Fruit fly (Drosophila melanogaster) whole organism: ENCODE measurements around the gene Evi5.

ENCODE experiments used
- CG8478 ChIP-seq: fragments of >200 bp; optimal IDR thresholded peaks from 2 replicates; lab custom pipeline; 2018; ENCODE audit warnings: inconsistent platforms
- Dll ChIP-seq: fragments of >200 bp; optimal IDR thresholded peaks from 2 replicates; lab custom pipeline; 2017
- EcR ChIP-seq, 2 experiments: fragments of >200 bp; optimal IDR thresholded peaks; 2 replicates each; lab custom pipeline; 2017; ENCODE audit warnings: missing biosample characterization in 2 of 2, missing genetic modification characterization in 2 of 2, missing genetic modification reagents in 2 of 2
- pan ChIP-seq: fragments of >200 bp; optimal IDR thresholded peaks from 2 replicates; lab custom pipeline; 2017
- psq ChIP-seq: fragments of >200 bp; optimal IDR thresholded peaks from 2 replicates; lab custom pipeline; 2017
- usp ChIP-seq: fragments of >200 bp; optimal IDR thresholded peaks from 2 replicates; lab custom pipeline; 2017; ENCODE audit warnings: missing biosample characterization, missing genetic modification characterization, mixed read lengths

Evi5 gene

DNA sequence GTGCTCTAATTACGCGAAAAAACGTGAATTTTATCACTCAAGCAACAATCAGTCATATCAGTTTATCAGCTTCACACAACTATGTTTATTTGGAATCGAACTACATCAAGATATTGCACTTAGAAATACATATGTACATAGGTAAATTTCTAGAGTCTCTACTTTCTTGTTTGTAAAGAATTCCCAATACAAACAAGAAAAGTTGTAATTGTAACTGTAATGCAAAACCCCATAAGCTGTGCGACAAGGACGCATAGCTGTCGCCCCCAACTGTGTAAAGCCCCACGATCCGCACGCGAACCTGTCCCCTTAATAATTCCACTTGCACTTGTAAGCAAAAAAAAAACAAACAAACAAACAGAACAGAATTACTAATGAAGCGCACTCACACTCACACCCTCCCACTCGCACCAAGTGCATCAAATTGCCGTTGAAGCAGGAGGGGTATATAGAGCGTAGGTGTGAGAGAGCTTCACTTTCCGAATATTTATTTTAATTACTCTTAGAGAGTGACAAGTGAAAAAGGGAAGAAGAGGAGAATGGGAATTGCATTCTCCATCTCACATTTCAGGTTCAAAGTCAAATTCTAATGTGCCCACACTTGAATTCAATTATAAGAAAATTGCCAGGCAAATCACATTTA lies 28.1 kb downstream of the Evi5 start:
- TF ChIP-seq usp (GFP tag; lab: Kevin White, UChicago), result no peak
- TF ChIP-seq pan, result no peak
- TF ChIP-seq CG8478, result no peak
- TF ChIP-seq EcR (GFP tag; optimal IDR thresholded peaks at IDR 0.05; lab: Kevin White, UChicago), result no peak
- no peak for TF ChIP-seq psq (lab: Kevin White, UChicago)
- no peak for TF ChIP-seq Dll (lab: Kevin White, UChicago)

dm6 chrX:11425401-11425800 lies 28.8 kb downstream of the Evi5 start:
- TF ChIP-seq CG8478, result no peak
- no peak for TF ChIP-seq pan
- no peak for TF ChIP-seq psq (lab: Kevin White, UChicago)
- no peak for TF ChIP-seq usp (GFP tag; lab: Kevin White, UChicago)
- TF ChIP-seq Dll (lab: Kevin White, UChicago), result no peak
- no peak for TF ChIP-seq EcR (GFP tag; optimal IDR thresholded peaks at IDR 0.05; lab: Kevin White, UChicago)

DNA sequence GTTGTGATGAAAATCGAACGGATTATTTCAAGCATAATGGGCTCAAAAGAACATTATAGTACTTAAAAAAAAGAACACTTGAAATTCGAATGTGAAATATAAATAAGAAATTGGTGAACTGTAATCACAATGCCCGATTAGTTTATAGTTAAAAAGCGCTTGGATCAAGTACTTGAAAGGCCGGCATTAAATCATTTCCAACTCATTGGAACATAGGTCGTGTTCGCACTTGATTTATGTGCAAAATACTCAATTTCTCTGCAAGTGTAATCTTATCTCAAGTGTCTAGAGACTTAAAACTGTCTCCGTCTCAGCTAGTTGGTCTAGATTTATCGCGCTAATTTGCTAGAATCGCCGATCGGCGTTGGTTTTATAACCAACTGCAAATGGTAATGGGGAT lies 29.7 kb downstream of the Evi5 start:
- TF ChIP-seq EcR (GFP tag; optimal IDR thresholded peaks at IDR 0.05; lab: Kevin White, UChicago), result no peak
- TF ChIP-seq Dll (lab: Kevin White, UChicago), result no peak
- TF ChIP-seq psq (lab: Kevin White, UChicago), result no peak
- TF ChIP-seq usp (GFP tag; lab: Kevin White, UChicago), result no peak
- TF ChIP-seq pan, result no peak
- TF ChIP-seq CG8478, result no peak

dm6 chrX:11423277-11423717 lies 30.9 kb downstream of the Evi5 start:
- no peak for TF ChIP-seq EcR (GFP tag; optimal IDR thresholded peaks at IDR 0.05; lab: Kevin White, UChicago)
- no peak for TF ChIP-seq pan
- no peak for TF ChIP-seq psq (lab: Kevin White, UChicago)
- no peak for TF ChIP-seq CG8478
- no peak for TF ChIP-seq Dll (lab: Kevin White, UChicago)
- no peak for TF ChIP-seq usp (GFP tag; lab: Kevin White, UChicago)

dm6 chrX:11422532-11422931 lies 31.7 kb downstream of the Evi5 start, which contains the start of gene Gs2:
Gene Gs2, plus strand, starts transcription at chrX:11422832.
- TF ChIP-seq Dll (lab: Kevin White, UChicago) (no peak), pan (no peak), usp (GFP tag; lab: Kevin White, UChicago) (no peak), psq (lab: Kevin White, UChicago) (no peak), EcR (GFP tag; optimal IDR thresholded peaks at IDR 0.05; lab: Kevin White, UChicago) (no peak), CG8478 (no peak)

DNA sequence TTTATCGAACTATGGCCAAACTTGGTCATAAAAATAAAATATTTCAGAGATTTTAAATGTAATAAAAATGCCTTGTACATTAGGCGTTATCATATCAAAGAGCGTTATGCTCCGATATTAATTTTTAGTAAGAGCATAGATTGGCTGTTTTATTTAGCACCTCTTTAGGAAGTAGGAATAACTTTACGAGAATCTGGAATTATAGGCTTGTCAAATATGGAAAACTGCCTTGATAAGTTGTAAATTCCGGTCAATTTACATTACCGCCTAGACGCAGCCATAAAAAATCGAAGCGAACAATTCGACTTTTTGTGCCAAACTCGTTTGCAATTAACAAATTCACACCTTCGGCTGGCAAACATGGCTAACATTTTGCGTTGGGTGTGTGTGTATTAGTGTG lies 32.1 kb downstream of the Evi5 start:
- TF ChIP-seq psq (lab: Kevin White, UChicago), result no peak
- TF ChIP-seq EcR (GFP tag; optimal IDR thresholded peaks at IDR 0.05; lab: Kevin White, UChicago), result no peak
- no peak for TF ChIP-seq CG8478
- no peak for TF ChIP-seq Dll (lab: Kevin White, UChicago)
- TF ChIP-seq usp (GFP tag; lab: Kevin White, UChicago), result no peak
- no peak for TF ChIP-seq pan

DNA sequence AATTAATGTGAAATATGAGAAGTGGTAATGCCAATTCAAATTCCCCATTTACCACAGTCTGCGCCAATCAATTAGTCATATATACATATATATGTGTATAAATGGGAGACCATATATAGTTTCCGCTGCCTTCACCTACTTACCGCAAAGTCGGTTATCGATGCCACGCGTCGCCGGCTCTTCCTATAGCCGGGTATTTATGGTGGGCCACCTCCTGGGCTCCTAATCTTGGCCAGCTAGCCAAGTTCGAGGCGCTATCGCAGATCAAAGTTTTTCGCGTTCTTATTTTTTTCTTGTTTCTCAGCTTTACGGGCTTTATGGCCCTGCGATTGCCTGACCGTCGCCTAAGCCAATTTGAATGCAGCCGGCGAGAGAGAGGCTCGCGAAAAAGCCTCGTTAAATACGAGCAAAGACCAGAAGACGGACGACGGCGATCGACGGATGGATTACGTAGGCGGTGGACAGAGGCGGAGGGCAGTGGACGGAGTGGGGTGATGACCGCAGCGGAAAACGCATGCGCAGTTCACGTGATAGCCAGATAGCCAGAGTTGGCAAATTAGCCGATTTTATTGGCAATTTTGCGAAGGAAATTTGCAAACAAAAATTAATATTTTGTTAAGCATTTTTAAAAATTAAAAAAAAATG lies 33.3 kb downstream of the Evi5 start:
- no peak for TF ChIP-seq pan
- no peak for TF ChIP-seq CG8478
- no peak for TF ChIP-seq psq (lab: Kevin White, UChicago)
- no peak for TF ChIP-seq Dll (lab: Kevin White, UChicago)
- TF ChIP-seq usp (GFP tag; lab: Kevin White, UChicago), result no peak

DNA sequence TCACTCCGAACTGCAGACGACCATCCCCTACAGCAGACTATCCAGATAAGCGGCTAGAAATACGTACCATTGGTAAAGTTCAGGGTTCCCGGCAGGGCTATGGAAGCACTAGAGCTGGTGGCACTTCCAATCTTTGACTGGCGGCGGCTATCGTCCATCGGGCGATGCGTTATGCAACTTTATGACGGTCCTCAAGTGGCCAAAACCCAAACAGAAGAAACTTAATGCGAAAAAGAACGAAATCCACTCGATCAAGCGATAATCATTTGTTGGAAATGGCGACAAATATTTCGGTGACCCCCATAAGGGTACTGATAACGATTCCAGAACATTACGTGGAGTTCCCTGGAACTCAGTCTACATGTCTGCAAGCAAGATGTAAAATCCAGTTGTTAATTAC lies 34.2 kb downstream of the Evi5 start:
- no peak for TF ChIP-seq CG8478

DNA sequence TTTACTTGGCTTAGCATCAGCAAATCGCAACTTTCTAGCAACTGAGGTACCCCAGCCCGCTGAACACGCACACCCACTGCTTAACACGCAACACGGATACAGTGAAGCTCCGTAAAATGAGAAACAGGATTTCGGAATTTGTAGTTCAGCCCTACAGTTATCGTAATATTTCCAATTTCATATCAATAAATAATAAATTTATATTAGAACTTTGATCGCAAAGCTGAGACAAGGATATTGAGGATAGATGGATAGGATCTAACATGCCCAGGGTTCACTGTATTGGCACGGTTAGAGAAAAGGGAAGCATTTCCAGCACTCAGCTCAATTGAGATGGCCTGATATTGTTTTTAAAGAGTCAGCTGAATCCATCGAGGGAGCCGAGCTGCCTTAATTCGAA lies 35.0 kb downstream of the Evi5 start:
- no peak for TF ChIP-seq usp (GFP tag; lab: Kevin White, UChicago)
- no peak for TF ChIP-seq pan
- no peak for TF ChIP-seq psq (lab: Kevin White, UChicago)
- TF ChIP-seq EcR (GFP tag; optimal IDR thresholded peaks at IDR 0.05; lab: Kevin White, UChicago), result no peak
- TF ChIP-seq Dll (lab: Kevin White, UChicago), result no peak

DNA sequence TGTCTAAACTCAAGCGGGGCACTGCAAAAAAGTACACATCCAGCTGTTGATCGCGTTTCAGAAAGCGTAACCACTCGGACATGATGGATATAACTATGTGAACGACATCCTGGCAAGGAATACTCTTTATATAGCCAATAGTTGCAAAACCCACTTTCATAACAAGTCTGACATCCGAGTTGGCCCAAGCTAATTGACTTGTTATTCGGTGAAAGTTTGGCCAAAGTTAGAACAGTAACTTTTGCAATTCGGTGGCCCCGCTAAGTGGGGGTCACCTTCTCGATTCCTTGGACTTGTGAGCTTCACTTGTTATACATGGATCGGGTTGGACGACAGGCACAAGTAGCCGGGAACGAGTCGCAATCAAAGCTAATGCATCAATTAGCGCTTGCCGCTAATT lies 36.9 kb downstream of the Evi5 start, which contains the start of the genes Gr10a and Or10a:
Gr10a (minus strand) TSS at position 101 of the 400 bp plus-strand sequence.
Or10a (minus strand) TSS at position 101 of the 400 bp plus-strand sequence.
- TF ChIP-seq CG8478 (no peak), usp (GFP tag; lab: Kevin White, UChicago) (no peak), Dll (lab: Kevin White, UChicago) (no peak), pan (no peak), psq (lab: Kevin White, UChicago) (no peak), EcR (GFP tag; optimal IDR thresholded peaks at IDR 0.05; lab: Kevin White, UChicago) (no peak)

DNA sequence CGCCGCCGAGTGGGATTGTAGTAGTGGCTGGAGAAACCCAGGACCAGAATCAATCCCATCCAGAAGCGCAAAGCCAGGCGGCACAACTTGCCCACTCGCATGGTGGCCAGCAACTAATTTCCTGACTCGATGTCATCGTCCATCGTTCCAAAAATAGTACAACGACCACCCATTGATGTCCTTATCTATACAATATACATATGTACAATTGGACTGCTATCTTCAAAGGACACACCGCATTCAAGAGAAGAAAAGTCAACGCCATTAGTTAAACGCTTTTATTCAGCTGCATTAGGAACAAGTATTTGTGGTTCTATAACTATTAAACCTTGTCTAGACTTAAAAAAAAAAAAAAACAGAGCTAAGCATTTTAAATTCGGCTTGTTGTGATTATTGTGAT lies 41.1 kb downstream of the Evi5 start, which contains the start of gene Gr10b:
Gr10b (minus strand) TSS at position 101 of the 400 bp plus-strand sequence.
- TF ChIP-seq psq (lab: Kevin White, UChicago) (no peak), EcR (GFP tag; optimal IDR thresholded peaks at IDR 0.05; lab: Kevin White, UChicago) (no peak), CG8478 (no peak), usp (GFP tag; lab: Kevin White, UChicago) (no peak), Dll (lab: Kevin White, UChicago) (no peak), pan (no peak)

DNA sequence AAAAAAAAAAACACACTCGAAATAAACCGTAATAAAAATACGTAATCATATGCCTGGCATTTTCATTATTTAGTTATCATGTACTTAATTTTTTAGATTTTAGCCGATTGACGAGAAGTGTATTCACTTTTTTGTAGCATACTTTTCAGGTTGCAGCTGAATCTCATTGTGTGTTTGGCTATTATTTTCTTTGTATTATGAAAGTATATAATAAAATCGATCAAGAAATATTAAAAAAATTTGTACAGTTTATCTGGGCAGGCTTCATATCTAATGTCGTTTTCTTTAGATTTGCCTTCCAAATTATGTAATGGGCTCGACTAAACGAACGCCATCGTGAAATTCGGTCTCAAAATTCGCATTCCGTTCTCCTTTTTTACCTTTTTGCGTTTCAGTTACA lies 44.5 kb downstream of the Evi5 start, which contains the start of gene CG15196:
CG15196 (plus strand) TSS at position 301 of the 400 bp plus-strand sequence.
- TF ChIP-seq EcR (GFP tag; optimal IDR thresholded peaks at IDR 0.05; lab: Kevin White, UChicago) (no peak), psq (lab: Kevin White, UChicago) (no peak)
